Worm (Caenorhabditis elegans) whole organism, mixed stage, embryonic: ENCODE results near the gene T11G6.2.

Experiments
- M03D4.4 ChIP-seq: sonication (generic microtip); optimal IDR thresholded peaks from 2 replicates; lab custom pipeline; 2017; ENCODE audit warnings: mild to moderate bottlenecking, missing genetic modification characterization, missing compliant biosample characterization
- blmp-1 ChIP-seq: fragments of 150-350 bp; optimal IDR thresholded peaks from 2 replicates; lab custom pipeline; 2014; ENCODE audit warnings: missing biosample characterization, missing genetic modification characterization
- elt-3 ChIP-seq: fragments of 150-350 bp; optimal IDR thresholded peaks from 2 replicates; lab custom pipeline; 2014; ENCODE audit warnings: missing biosample characterization, missing genetic modification characterization
- lsy-2 ChIP-seq: fragments of 150-350 bp; optimal IDR thresholded peaks from 2 replicates; lab custom pipeline; 2014; ENCODE audit warnings: missing biosample characterization, missing genetic modification characterization
- nhr-12 ChIP-seq: fragments of 150-350 bp; optimal IDR thresholded peaks from 2 replicates; lab custom pipeline; 2014; ENCODE audit warnings: missing biosample characterization, missing genetic modification characterization
- nhr-2 ChIP-seq: fragments of 150-350 bp; optimal IDR thresholded peaks from 2 replicates; lab custom pipeline; 2014; ENCODE audit warnings: missing biosample characterization, missing genetic modification characterization
- nhr-237 ChIP-seq: fragments of 150-350 bp; optimal IDR thresholded peaks from 2 replicates; lab custom pipeline; 2014; ENCODE audit warnings: missing biosample characterization, missing genetic modification characterization
- nhr-28 ChIP-seq: fragments of 150-350 bp; optimal IDR thresholded peaks from 2 replicates; lab custom pipeline; 2014; ENCODE audit warnings: missing biosample characterization, missing genetic modification characterization
- pha-4 ChIP-seq: fragments of 150-350 bp; optimal IDR thresholded peaks from 2 replicates; lab custom pipeline; 2018; ENCODE audit warnings: missing biosample characterization, missing genetic modification reagents, missing genetic modification characterization
- snpc-4 ChIP-seq: fragments of 150-350 bp; optimal IDR thresholded peaks from 2 replicates; lab custom pipeline; 2014; ENCODE audit warnings: missing biosample characterization, missing genetic modification characterization
- sptf-1 ChIP-seq: sonication (generic microtip); optimal IDR thresholded peaks from 2 replicates; lab custom pipeline; 2017; ENCODE audit warnings: mild to moderate bottlenecking, missing genetic modification characterization, moderate library complexity, missing compliant biosample characterization
- unc-39 ChIP-seq: fragments of 150-350 bp; optimal IDR thresholded peaks from 2 replicates; lab custom pipeline; 2014; ENCODE audit warnings: missing biosample characterization, missing genetic modification characterization
- unc-62 ChIP-seq: fragments of 150-350 bp; optimal IDR thresholded peaks from 2 replicates; lab custom pipeline; 2014; ENCODE audit warnings: missing biosample characterization, missing genetic modification reagents, missing genetic modification characterization

ce11 chrIV:10821672-10822304, 36.5 kb downstream of the T11G6.2 start:
- TF ChIP-seq nhr-28 (tag; lab: Kevin White, UChicago) = no peak
- no peak for TF ChIP-seq nhr-12 (tag; lab: Kevin White, UChicago)
- peak; percentile 72 for TF ChIP-seq M03D4.4 (tag; lab: Kevin White, UChicago)
- TF ChIP-seq pha-4 (tag; lab: Kevin White, UChicago) = peak; percentile 90
- peak; percentile 7 for TF ChIP-seq elt-3 (tag; lab: Kevin White, UChicago)
- peak; percentile 77 for TF ChIP-seq sptf-1 (tag; lab: Kevin White, UChicago)
- peak; percentile 73 for TF ChIP-seq unc-39 (tag; lab: Kevin White, UChicago)
- TF ChIP-seq blmp-1 (tag; lab: Kevin White, UChicago) = peak; percentile 77
- peak; percentile 63 for TF ChIP-seq nhr-2 (tag; lab: Kevin White, UChicago)
- peak; percentile 71 for TF ChIP-seq lsy-2 (tag; lab: Kevin White, UChicago)
- TF ChIP-seq snpc-4 (tag; lab: Kevin White, UChicago) = no peak
- TF ChIP-seq nhr-237 (tag; lab: Kevin White, UChicago) = peak; percentile 80
- peak; percentile 88 for TF ChIP-seq unc-62 (GFP tag; lab: Kevin White, UChicago)
